Worm (Caenorhabditis elegans) whole organism, early embryonic: ENCODE results near the gene zgpa-1.

ENCODE experiments used
- ama-1 ChIP-seq: fragments of 150-350 bp; optimal IDR thresholded peaks from 2 replicates; lab custom pipeline; 2014
- ceh-13 ChIP-seq: fragments of 200-800 bp; sonication (Bioruptor generic); optimal IDR thresholded peaks from 2 replicates; lab custom pipeline; 2018; ENCODE audit warnings: mild to moderate bottlenecking, missing genetic modification characterization, missing compliant biosample characterization
- hmbx-1 ChIP-seq: sonication (generic microtip); optimal IDR thresholded peaks from 2 replicates; lab custom pipeline; 2016; ENCODE audit warnings: mild to moderate bottlenecking, missing genetic modification characterization, missing compliant biosample characterization
- scrt-1 ChIP-seq: fragments of 200-800 bp; sonication (Bioruptor generic); IDR thresholded peaks from 2 replicates; pipeline ENCODE4 v1.3.6; 2022; ENCODE audit warnings: missing genetic modification characterization, missing compliant biosample characterization

DNA sequence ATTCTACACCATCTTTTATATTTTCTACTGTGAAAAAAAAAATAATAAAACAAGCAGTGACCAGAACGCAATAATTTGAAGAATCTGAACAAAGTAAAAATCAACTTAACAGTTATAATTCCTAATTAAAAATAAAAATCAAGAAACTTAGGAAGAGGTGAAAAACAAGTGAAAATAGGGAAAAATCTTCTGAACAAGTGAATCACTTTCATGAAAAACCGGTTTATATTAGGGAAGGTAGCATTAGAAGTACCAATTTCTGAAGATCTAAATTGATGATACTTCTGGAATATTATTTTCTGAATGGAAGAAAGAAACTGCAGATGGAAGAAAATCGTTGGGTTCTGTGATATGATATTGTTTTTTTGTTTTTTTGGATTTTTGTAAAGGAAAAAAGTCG lies 23.9 kb upstream of the zgpa-1 start:
- TF ChIP-seq scrt-1 (GFP tag; lab: Robert Waterston, UW) (no peak), ceh-13 (GFP tag; lab: Kevin White, UChicago) (no peak), ama-1 (lab: Kevin White, UChicago) (no peak), hmbx-1 (no peak)
